Fruit fly (Drosophila melanogaster) whole organism, prepupa: ENCODE measurements around the gene ssp2.

ENCODE experiments used
- CG10669 ChIP-seq: fragments of 200-800 bp; sonication (Bioruptor generic); optimal IDR thresholded peaks from 3 replicates; lab custom pipeline; 2018; ENCODE audit warnings: missing biosample characterization, mild to moderate bottlenecking, missing genetic modification characterization, moderate library complexity
- CG6163 ChIP-seq: fragments of 200-800 bp; sonication (Bioruptor generic); IDR thresholded peaks from 3 replicates; pipeline ENCODE4 v1.3.6; 2022; ENCODE audit warnings: missing biosample characterization, missing genetic modification characterization
- CG6808 ChIP-seq: fragments of 200-800 bp; sonication (Bioruptor generic); optimal IDR thresholded peaks from 3 replicates; lab custom pipeline; 2017; ENCODE audit warnings: missing biosample characterization, missing genetic modification characterization, mild to moderate bottlenecking, moderate library complexity, missing genetic modification reagents
- CG6854 ChIP-seq: fragments of 200-800 bp; sonication (Bioruptor generic); optimal IDR thresholded peaks from 2 replicates; lab custom pipeline; 2017; ENCODE audit warnings: missing biosample characterization, mild to moderate bottlenecking, missing genetic modification characterization
- Eip75B ChIP-seq: fragments of 200-800 bp; sonication (Bioruptor generic); optimal IDR thresholded peaks from 3 replicates; lab custom pipeline; 2016; ENCODE audit warnings: missing biosample characterization, missing genetic modification characterization
- Ets96B ChIP-seq: fragments of 200-800 bp; optimal IDR thresholded peaks from 2 replicates; lab custom pipeline; 2019; ENCODE audit warnings: missing biosample characterization, mild to moderate bottlenecking, missing genetic modification characterization, moderate library complexity
- Met ChIP-seq: fragments of 200-800 bp; sonication (Bioruptor generic); optimal IDR thresholded peaks from 3 replicates; lab custom pipeline; 2016; ENCODE audit warnings: missing biosample characterization, missing genetic modification characterization
- Sox102F ChIP-seq: fragments of 200-800 bp; sonication (Bioruptor generic); optimal IDR thresholded peaks from 2 replicates; lab custom pipeline; 2016; ENCODE audit warnings: missing biosample characterization, mild to moderate bottlenecking, missing genetic modification characterization
- cyc ChIP-seq: fragments of 200-800 bp; sonication (Bioruptor generic); optimal IDR thresholded peaks from 3 replicates; lab custom pipeline; 2016; ENCODE audit warnings: missing biosample characterization, missing genetic modification characterization
- dac ChIP-seq: fragments of 200-800 bp; sonication (Bioruptor generic); optimal IDR thresholded peaks from 2 replicates; lab custom pipeline; 2017; ENCODE audit warnings: missing biosample characterization, mild to moderate bottlenecking, missing genetic modification characterization

- no peak for TF ChIP-seq Ets96B
- TF ChIP-seq Met (GFP tag; lab: Kevin White, UChicago): no peak
- no peak for TF ChIP-seq Sox102F (GFP tag; lab: Kevin White, UChicago)
- no peak for TF ChIP-seq dac (GFP tag; lab: Kevin White, UChicago)
- TF ChIP-seq CG10669 (GFP tag; lab: Kevin White, UChicago): no peak
- no peak for TF ChIP-seq CG6854
- no peak for TF ChIP-seq Eip75B (GFP tag; lab: Kevin White, UChicago)
- TF ChIP-seq CG6808 (GFP tag; lab: Kevin White, UChicago): no peak
- TF ChIP-seq cyc (GFP tag; lab: Kevin White, UChicago): no peak
- TF ChIP-seq CG6163: no peak
These were observed 25.9 kb upstream of the ssp2 start, which contains the start of gene CG32137 for dm6 chr3L:13939151-13939499.
